Fruit fly (Drosophila melanogaster): ENCODE results near the gene CG46339.

CG46339 gene

dm6 chr3R:26952200-26952856 lies 36.8 kb downstream of the CG46339 start:
- peak; percentile 10 for TF ChIP-seq sv (GFP tag; optimal IDR thresholded peaks at IDR 0.05)
- no peak for TF ChIP-seq Sp1 (GFP tag; optimal IDR thresholded peaks at IDR 0.05)
- no peak for TF ChIP-seq dsf (GFP tag; optimal IDR thresholded peaks at IDR 0.05; ENCODE audit: borderline replicate concordance)
- TF ChIP-seq CG32264 (GFP tag; optimal IDR thresholded peaks at IDR 0.05): no peak

- TF ChIP-seq rgr (GFP tag; optimal IDR thresholded peaks at IDR 0.05): no peak
- TF ChIP-seq fru (GFP tag; optimal IDR thresholded peaks at IDR 0.05): no peak
- no peak for TF ChIP-seq usp (GFP tag; optimal IDR thresholded peaks at IDR 0.05)
- no peak for TF ChIP-seq sv (GFP tag; optimal IDR thresholded peaks at IDR 0.05)
- no peak for TF ChIP-seq Hnf4 (GFP tag; optimal IDR thresholded peaks at IDR 0.05)
- TF ChIP-seq Sp1 (GFP tag; optimal IDR thresholded peaks at IDR 0.05): no peak
- TF ChIP-seq CrebA (GFP tag; optimal IDR thresholded peaks at IDR 0.05; ENCODE audit: borderline replicate concordance): no peak
- no peak for TF ChIP-seq Dfd (GFP tag; optimal IDR thresholded peaks at IDR 0.05)
- no peak for TF ChIP-seq N (GFP tag; optimal IDR thresholded peaks at IDR 0.05)
These were observed 37.4 kb downstream of the CG46339 start for dm6 chr3R:26952857-26953477.

- TF ChIP-seq ey (GFP tag; optimal IDR thresholded peaks at IDR 0.05) (peak; percentile 41), CG9705 (GFP tag; optimal IDR thresholded peaks at IDR 0.05) (no peak), br (GFP tag; optimal IDR thresholded peaks at IDR 0.05) (peak; percentile 43), rgr (GFP tag; optimal IDR thresholded peaks at IDR 0.05) (peak; percentile 51)
These were observed 37.9 kb downstream of the CG46339 start for dm6 chr3R:26953478-26953874.

- peak; percentile 100 for TF ChIP-seq psq (GFP tag; optimal IDR thresholded peaks at IDR 0.05)
- peak; percentile 35 for TF ChIP-seq CrebA (GFP tag; optimal IDR thresholded peaks at IDR 0.05; ENCODE audit: borderline replicate concordance)
- no peak for TF ChIP-seq usp (GFP tag; optimal IDR thresholded peaks at IDR 0.05)
- TF ChIP-seq Jra (GFP tag; optimal IDR thresholded peaks at IDR 0.05): no peak
- TF ChIP-seq CG9705 (GFP tag; optimal IDR thresholded peaks at IDR 0.05): peak; percentile 13
- peak; percentile 79 for TF ChIP-seq HLH106 (tag; optimal IDR thresholded peaks at IDR 0.05)
- no peak for TF ChIP-seq Hr78 (GFP tag; optimal IDR thresholded peaks at IDR 0.05)
- no peak for TF ChIP-seq Abd-B (GFP tag; optimal IDR thresholded peaks at IDR 0.05)
- no peak for TF ChIP-seq Dfd (GFP tag; optimal IDR thresholded peaks at IDR 0.05)
- no peak for TF ChIP-seq CG32264 (GFP tag; optimal IDR thresholded peaks at IDR 0.05)
- peak; percentile 74 for TF ChIP-seq Hnf4 (GFP tag; optimal IDR thresholded peaks at IDR 0.05)
- no peak for TF ChIP-seq sv (GFP tag; optimal IDR thresholded peaks at IDR 0.05)
- peak; percentile 73 for TF ChIP-seq woc (GFP tag; optimal IDR thresholded peaks at IDR 0.05)
- no peak for TF ChIP-seq pan (optimal IDR thresholded peaks at IDR 0.05)
- TF ChIP-seq fru (GFP tag; optimal IDR thresholded peaks at IDR 0.05): peak; percentile 74
- peak; percentile 89 for TF ChIP-seq rgr (GFP tag; optimal IDR thresholded peaks at IDR 0.05)
- TF ChIP-seq Myc (optimal IDR thresholded peaks at IDR 0.05): no peak
- no peak for TF ChIP-seq GATAd (GFP tag; optimal IDR thresholded peaks at IDR 0.05)
- TF ChIP-seq N (GFP tag; optimal IDR thresholded peaks at IDR 0.05): no peak
- TF ChIP-seq br (GFP tag; optimal IDR thresholded peaks at IDR 0.05): peak; percentile 38
- peak; percentile 89 for TF ChIP-seq OdsH (GFP tag; optimal IDR thresholded peaks at IDR 0.05)
- peak; percentile 78 for TF ChIP-seq h (GFP tag; optimal IDR thresholded peaks at IDR 0.05)
- peak; percentile 5 for TF ChIP-seq Vsx2 (GFP tag; optimal IDR thresholded peaks at IDR 0.05; ENCODE audit: partially characterized antibody)
- peak; percentile 92 for TF ChIP-seq Rel (GFP tag; optimal IDR thresholded peaks at IDR 0.05)
- peak; percentile 20 for TF ChIP-seq Rel (tag; optimal IDR thresholded peaks at IDR 0.05)
- TF ChIP-seq foxo (GFP tag; optimal IDR thresholded peaks at IDR 0.05): peak in 1 of 2 experiments; percentile 81
- no peak for TF ChIP-seq lola (GFP tag; optimal IDR thresholded peaks at IDR 0.05)
- TF ChIP-seq dl (GFP tag; optimal IDR thresholded peaks at IDR 0.05; ENCODE audit: insufficient read depth in 1 of 2, partially characterized antibody in 2 of 2): no peak
- TF ChIP-seq tai (GFP tag; optimal IDR thresholded peaks at IDR 0.05): peak; percentile 18
- no peak for TF ChIP-seq Dif (GFP tag; optimal IDR thresholded peaks at IDR 0.05; ENCODE audit: partially characterized antibody)
- TF ChIP-seq ey (GFP tag; optimal IDR thresholded peaks at IDR 0.05): peak; percentile 51
- peak; percentile 68 for TF ChIP-seq brk (GFP tag; optimal IDR thresholded peaks at IDR 0.05)
- peak; percentile 24 for TF ChIP-seq dsf (GFP tag; optimal IDR thresholded peaks at IDR 0.05; ENCODE audit: borderline replicate concordance)
- TF ChIP-seq dmrt93B (GFP tag; optimal IDR thresholded peaks at IDR 0.05): peak; percentile 82
- no peak for TF ChIP-seq Hr83 (GFP tag; optimal IDR thresholded peaks at IDR 0.05; ENCODE audit: poor library complexity, severe bottlenecking)
- no peak for TF ChIP-seq Mio (GFP tag; optimal IDR thresholded peaks at IDR 0.05)
- peak; percentile 82 for TF ChIP-seq sage (GFP tag; optimal IDR thresholded peaks at IDR 0.05)
- peak; percentile 14 for TF ChIP-seq jim (GFP tag; optimal IDR thresholded peaks at IDR 0.05)
- peak; percentile 84 for TF ChIP-seq Sp1 (GFP tag; optimal IDR thresholded peaks at IDR 0.05)
These were observed 38.6 kb downstream of the CG46339 start for dm6 chr3R:26954020-26954672.
